Fruit fly (Drosophila melanogaster): ENCODE results near the gene TotZ.

TotZ gene

dm6 chr3R:20877436-20877835 lies at the start of gene TotZ:
Gene TotZ (plus strand): TSS chr3R:20877736.
- TF ChIP-seq svp (GFP tag) (peak; percentile 86), eg (GFP tag; IDR thresholded peaks at IDR 0.05) (no peak)

- TF ChIP-seq Hr4 (GFP tag; optimal IDR thresholded peaks at IDR 0.05) (no peak), Ets96B (tag; optimal IDR thresholded peaks at IDR 0.05) (no peak), Smox (GFP tag; optimal IDR thresholded peaks at IDR 0.05) (no peak), net (GFP tag; optimal IDR thresholded peaks at IDR 0.05) (no peak), CG6808 (GFP tag; optimal IDR thresholded peaks at IDR 0.05) (no peak), ss (GFP tag; optimal IDR thresholded peaks at IDR 0.05) (peak in 1 of 2 experiments; percentile 55), CG6792 (GFP tag; optimal IDR thresholded peaks at IDR 0.05) (no peak), CG4318 (GFP tag; optimal IDR thresholded peaks at IDR 0.05) (no peak), svp (GFP tag) (peak; percentile 96), CG3919 (GFP tag; optimal IDR thresholded peaks at IDR 0.05) (no peak), topi (GFP tag; optimal IDR thresholded peaks at IDR 0.05) (no peak), CG16779 (tag; optimal IDR thresholded peaks at IDR 0.05) (no peak), cyc (GFP tag; optimal IDR thresholded peaks at IDR 0.05) (no peak), Eip75B (GFP tag; optimal IDR thresholded peaks at IDR 0.05) (no peak), CG8319 (GFP tag; optimal IDR thresholded peaks at IDR 0.05) (no peak), CG11902 (GFP tag; optimal IDR thresholded peaks at IDR 0.05) (no peak), CG10669 (GFP tag; optimal IDR thresholded peaks at IDR 0.05) (no peak), Eip78C (GFP tag) (peak; percentile 8), achi (GFP tag; optimal IDR thresholded peaks at IDR 0.05) (no peak), Gug (GFP tag; IDR thresholded peaks at IDR 0.05) (no peak), Sox14 (GFP tag; optimal IDR thresholded peaks at IDR 0.05) (no peak), CG10631 (GFP tag; optimal IDR thresholded peaks at IDR 0.05) (no peak), CG11762 (GFP tag; optimal IDR thresholded peaks at IDR 0.05; ENCODE audit: insufficient read depth) (no peak), CG8632 (GFP tag; optimal IDR thresholded peaks at IDR 0.05) (no peak), pdm3 (GFP tag; optimal IDR thresholded peaks at IDR 0.05) (no peak), Hr39 (GFP tag; optimal IDR thresholded peaks at IDR 0.05) (no peak), CG15336 (GFP tag; IDR thresholded peaks at IDR 0.05) (no peak), lz (GFP tag; optimal IDR thresholded peaks at IDR 0.05) (peak; percentile 6), Sox15 (GFP tag; optimal IDR thresholded peaks at IDR 0.05) (no peak), fkh (GFP tag; optimal IDR thresholded peaks at IDR 0.05) (peak; percentile 63), CG34406 (GFP tag; optimal IDR thresholded peaks at IDR 0.05) (no peak), fd59A (GFP tag; optimal IDR thresholded peaks at IDR 0.05) (no peak), spab (GFP tag; optimal IDR thresholded peaks at IDR 0.05) (no peak), CG9139 (GFP tag; optimal IDR thresholded peaks at IDR 0.05) (no peak), eg (GFP tag; IDR thresholded peaks at IDR 0.05) (0 out of 3 replicates have a peak, but pooled peaks have one; percentile 25), fd85E (GFP tag; optimal IDR thresholded peaks at IDR 0.05) (no peak), CG11294 (GFP tag; IDR thresholded peaks at IDR 0.05) (no peak), vri (GFP tag; optimal IDR thresholded peaks at IDR 0.05) (peak; percentile 99), CG7368 (GFP tag; optimal IDR thresholded peaks at IDR 0.05) (no peak), acj6 (GFP tag; optimal IDR thresholded peaks at IDR 0.05) (no peak), Sox102F (GFP tag; optimal IDR thresholded peaks at IDR 0.05) (no peak), CG1621 (tag; optimal IDR thresholded peaks at IDR 0.05) (no peak), dsx (GFP tag; optimal IDR thresholded peaks at IDR 0.05; ENCODE audit: poor library complexity, severe bottlenecking) (peak; percentile 91), CG31627 (GFP tag; optimal IDR thresholded peaks at IDR 0.05) (no peak), CG6163 (GFP tag; IDR thresholded peaks at IDR 0.05) (peak; percentile 17; the same call in 1 of the 3 replicates), Blimp-1 (GFP tag; optimal IDR thresholded peaks at IDR 0.05) (no peak), CG32006 (GFP tag; optimal IDR thresholded peaks at IDR 0.05) (no peak), Ets21C (GFP tag; optimal IDR thresholded peaks at IDR 0.05) (no peak)
Measured at dm6 chr3R:20828520-20829415, 48.8 kb upstream of the TotZ start.

Data from whole organism, prepupa.